Fruit fly (Drosophila melanogaster): ENCODE measurements around the gene Pex19.

Pex19 gene

DNA sequence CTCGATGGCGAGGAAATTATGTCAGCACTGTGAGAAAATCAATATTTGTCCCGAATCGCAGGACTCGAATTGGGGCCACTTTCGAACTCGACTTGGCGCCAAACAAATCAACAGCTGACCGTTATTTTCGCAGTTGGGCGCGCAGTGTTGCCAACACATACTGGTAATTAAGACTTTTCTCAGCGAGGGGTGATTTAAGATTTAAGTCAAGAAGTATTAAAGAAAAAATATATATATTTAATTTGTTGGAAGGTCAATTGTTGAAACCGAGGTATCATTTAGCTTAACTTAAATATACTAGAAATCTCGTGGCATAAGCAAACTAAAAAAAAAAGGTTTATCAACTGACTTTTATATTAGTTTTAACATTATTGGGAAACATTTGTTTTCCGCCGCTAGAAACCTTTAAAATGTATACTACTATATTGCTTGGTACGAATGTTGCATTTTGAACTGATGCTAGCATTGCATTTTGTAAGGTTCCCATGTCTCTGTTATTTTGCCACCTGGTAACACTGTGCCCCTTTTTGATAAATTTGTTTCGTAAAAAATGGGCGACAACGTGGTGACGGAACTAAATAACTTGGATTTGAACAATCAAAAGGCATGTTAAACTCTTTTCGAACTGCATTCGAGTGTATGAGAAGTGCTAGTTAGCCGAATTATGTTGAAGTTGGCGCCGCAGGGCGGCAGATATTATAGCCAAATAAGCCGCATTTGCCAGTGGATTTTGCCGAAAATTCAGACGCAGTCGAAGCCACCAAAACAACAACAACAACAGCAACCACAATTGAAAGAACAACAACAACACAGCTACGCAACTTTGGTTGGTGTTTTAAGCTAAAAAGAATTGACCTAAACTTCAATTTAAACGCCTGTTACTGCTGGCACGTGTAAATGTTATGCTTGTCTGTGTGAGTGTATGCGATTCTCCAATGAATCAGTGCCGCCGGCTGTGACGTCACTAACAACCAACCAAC is 11.9 kb downstream of the Pex19 start, which contains the start of the genes Patsas and ThrRS (continued):
- peak; percentile 84 for TF ChIP-seq CG10267 (tag; optimal IDR thresholded peaks at IDR 0.05)
- TF ChIP-seq CG1832 (GFP tag; optimal IDR thresholded peaks at IDR 0.05): no peak
- TF ChIP-seq ap (GFP tag; IDR thresholded peaks at IDR 0.05): peak; percentile 76
- TF ChIP-seq mirr (GFP tag; optimal IDR thresholded peaks at IDR 0.05): no peak
- TF ChIP-seq Dfd (GFP tag; optimal IDR thresholded peaks at IDR 0.05): peak in 1 of 2 experiments; percentile 39
- TF ChIP-seq pan (optimal IDR thresholded peaks at IDR 0.05): no peak
- TF ChIP-seq pan (GFP tag; optimal IDR thresholded peaks at IDR 0.05 in 1 of 2, IDR thresholded peaks at IDR 0.05 in 1 of 2): peak in 1 of 2 experiments; percentile 90
- no peak for TF ChIP-seq CG4707 (GFP tag; optimal IDR thresholded peaks at IDR 0.05)
- peak; percentile 61 for TF ChIP-seq dm (GFP tag; optimal IDR thresholded peaks at IDR 0.05)
- TF ChIP-seq CG33557 (GFP tag; optimal IDR thresholded peaks at IDR 0.05): peak; percentile 75
- peak; percentile 43 for TF ChIP-seq Jarid2 (GFP tag; optimal IDR thresholded peaks at IDR 0.05)
- peak; percentile 18 for TF ChIP-seq run (tag; optimal IDR thresholded peaks at IDR 0.05)
- TF ChIP-seq dan (GFP tag; IDR thresholded peaks at IDR 0.05): peak; percentile 53; the same call in 1 of the 2 replicates
- peak; percentile 75 for TF ChIP-seq scrt (GFP tag; optimal IDR thresholded peaks at IDR 0.05)
- no peak for TF ChIP-seq tna (GFP tag; IDR thresholded peaks at IDR 0.05; ENCODE audit: partially characterized antibody)
- peak; percentile 69 for TF ChIP-seq CG8944 (GFP tag; optimal IDR thresholded peaks at IDR 0.05)
- peak; percentile 70 for TF ChIP-seq CG9797 (GFP tag; optimal IDR thresholded peaks at IDR 0.05)
- peak; percentile 96 for TF ChIP-seq Abd-B (GFP tag; optimal IDR thresholded peaks at IDR 0.05)
- peak; percentile 86 for TF ChIP-seq CG1602 (GFP tag; optimal IDR thresholded peaks at IDR 0.05)
- peak; percentile 44; the same call in 1 of the 2 replicates for TF ChIP-seq Lim3 (GFP tag; IDR thresholded peaks at IDR 0.05)
- TF ChIP-seq HLH3B (GFP tag; IDR thresholded peaks at IDR 0.05): peak; percentile 81
- peak; percentile 73 for TF ChIP-seq ewg (GFP tag; optimal IDR thresholded peaks at IDR 0.05)
- TF ChIP-seq CG7987 (GFP tag; optimal IDR thresholded peaks at IDR 0.05): peak; percentile 20
- peak; percentile 69 for TF ChIP-seq kay (GFP tag; optimal IDR thresholded peaks at IDR 0.05)
- TF ChIP-seq CrebB (tag; optimal IDR thresholded peaks at IDR 0.05): peak; percentile 43
- TF ChIP-seq CG12104 (GFP tag; optimal IDR thresholded peaks at IDR 0.05): peak; percentile 80
- peak; percentile 6 for TF ChIP-seq gcm2 (GFP tag; optimal IDR thresholded peaks at IDR 0.05)
- TF ChIP-seq CG2199 (GFP tag; IDR thresholded peaks at IDR 0.05): peak; percentile 64; the same call in 1 of the 3 replicates
- peak; percentile 90 for TF ChIP-seq lmd (GFP tag; IDR thresholded peaks at IDR 0.05)
- peak; percentile 63 for TF ChIP-seq CG13123 (GFP tag; optimal IDR thresholded peaks at IDR 0.05)
- TF ChIP-seq CG4820 (GFP tag; optimal IDR thresholded peaks at IDR 0.05): peak; percentile 84
- TF ChIP-seq BtbVII (GFP tag; optimal IDR thresholded peaks at IDR 0.05): peak; percentile 57
- TF ChIP-seq CG18011 (GFP tag; optimal IDR thresholded peaks at IDR 0.05): peak; percentile 52
- TF ChIP-seq crol (GFP tag; IDR thresholded peaks at IDR 0.05): no peak
- TF ChIP-seq unpg (GFP tag; optimal IDR thresholded peaks at IDR 0.05): peak; percentile 91
- no peak for TF ChIP-seq Bgb (GFP tag; IDR thresholded peaks at IDR 0.05; ENCODE audit: partially characterized antibody)
- no peak for TF ChIP-seq pros (GFP tag; optimal IDR thresholded peaks at IDR 0.05)
- peak; percentile 85 for TF ChIP-seq CG6272 (GFP tag; IDR thresholded peaks at IDR 0.05)
- TF ChIP-seq CG17385 (GFP tag; optimal IDR thresholded peaks at IDR 0.05): peak; percentile 79
- peak; percentile 78 for TF ChIP-seq CG8290 (GFP tag; optimal IDR thresholded peaks at IDR 0.05)
- TF ChIP-seq CG8290 (tag; optimal IDR thresholded peaks at IDR 0.05): no peak
- no peak for TF ChIP-seq CG10321 (GFP tag; IDR thresholded peaks at IDR 0.05)
- peak; percentile 54 for TF ChIP-seq jumu (GFP tag; optimal IDR thresholded peaks at IDR 0.05)
- TF ChIP-seq CG14667 (GFP tag; IDR thresholded peaks at IDR 0.05): peak; percentile 81
- peak; percentile 71 for TF ChIP-seq B-H1 (GFP tag; IDR thresholded peaks at IDR 0.05)
- TF ChIP-seq B-H2 (GFP tag; optimal IDR thresholded peaks at IDR 0.05): peak; percentile 81
- TF ChIP-seq zfh2 (GFP tag; optimal IDR thresholded peaks at IDR 0.05): peak; percentile 62
- TF ChIP-seq CG9932 (GFP tag; IDR thresholded peaks at IDR 0.05): peak; percentile 89
- peak; percentile 45 to 77 for TF ChIP-seq chif (GFP tag; optimal IDR thresholded peaks at IDR 0.05)

All from whole organism, embryonic.